Worm (Caenorhabditis elegans) whole organism, L2 larva: Measurements from ENCODE around the gene cht-1.

Experiments
- ceh-16 ChIP-seq: fragments of 150-350 bp; optimal IDR thresholded peaks from 2 replicates; lab custom pipeline; 2014; ENCODE audit warnings: missing biosample characterization, missing genetic modification characterization
- crh-2 ChIP-seq: sonication (generic microtip); optimal IDR thresholded peaks from 2 replicates; lab custom pipeline; 2017; ENCODE audit warnings: missing biosample characterization, missing genetic modification characterization
- elt-1 ChIP-seq: fragments of 150-350 bp; optimal IDR thresholded peaks from 2 replicates; lab custom pipeline; 2014; ENCODE audit warnings: missing biosample characterization, missing genetic modification characterization
- elt-3 ChIP-seq: sonication (generic microtip); optimal IDR thresholded peaks from 2 replicates; lab custom pipeline; 2017; ENCODE audit warnings: missing biosample characterization, missing genetic modification characterization
- fos-1 ChIP-seq: fragments of 150-350 bp; optimal IDR thresholded peaks from 2 replicates; lab custom pipeline; 2014; ENCODE audit warnings: missing biosample characterization, missing genetic modification characterization
- lin-11 ChIP-seq: fragments of 150-350 bp; sonication (generic microtip); optimal IDR thresholded peaks from 2 replicates; lab custom pipeline; 2014; ENCODE audit warnings: missing biosample characterization, missing genetic modification characterization, inconsistent platforms, mixed read lengths
- lin-13 ChIP-seq: fragments of 150-350 bp; optimal IDR thresholded peaks from 2 replicates; lab custom pipeline; 2014; ENCODE audit warnings: missing biosample characterization, missing genetic modification reagents, missing genetic modification characterization
- nhr-129 ChIP-seq: fragments of 150-350 bp; optimal IDR thresholded peaks from 2 replicates; lab custom pipeline; 2014; ENCODE audit warnings: missing biosample characterization, missing genetic modification characterization
- nhr-21 ChIP-seq: fragments of 150-350 bp; optimal IDR thresholded peaks from 2 replicates; lab custom pipeline; 2014; ENCODE audit warnings: missing biosample characterization, missing genetic modification characterization
- nhr-25 ChIP-seq: fragments of 150-350 bp; sonication (generic microtip); optimal IDR thresholded peaks from 3 replicates; lab custom pipeline; 2014; ENCODE audit warnings: missing biosample characterization, missing genetic modification characterization
- skn-1 ChIP-seq: sonication (generic microtip); optimal IDR thresholded peaks from 2 replicates; lab custom pipeline; 2017; ENCODE audit warnings: missing biosample characterization, missing genetic modification characterization
- sma-3 ChIP-seq: sonication (generic microtip); optimal IDR thresholded peaks from 2 replicates; lab custom pipeline; 2016; ENCODE audit warnings: missing genetic modification reagents, missing genetic modification characterization, missing compliant biosample characterization
- sma-9 ChIP-seq, 2 experiments: fragments of 150-350 bp in 1 of 2; sonication (generic microtip) in 1 of 2; optimal IDR thresholded peaks; 2 replicates each; lab custom pipeline; 2014 to 2016; ENCODE audit warnings: missing genetic modification characterization in 2 of 2, mild to moderate bottlenecking in 1 of 2, missing biosample characterization in 1 of 2, missing compliant biosample characterization in 1 of 2, missing genetic modification reagents in 1 of 2, moderate library complexity in 1 of 2
- unc-39 ChIP-seq: fragments of 150-350 bp; optimal IDR thresholded peaks from 2 replicates; lab custom pipeline; 2014; ENCODE audit warnings: missing biosample characterization, missing genetic modification characterization
- unc-55 ChIP-seq: fragments of 150-350 bp; sonication (generic microtip); optimal IDR thresholded peaks from 3 replicates; lab custom pipeline; 2014; ENCODE audit warnings: missing biosample characterization, missing genetic modification reagents, missing genetic modification characterization
- zag-1 ChIP-seq: fragments of 150-350 bp; optimal IDR thresholded peaks from 2 replicates; lab custom pipeline; 2014; ENCODE audit warnings: missing biosample characterization, missing genetic modification characterization
- ztf-4 ChIP-seq: fragments of 150-350 bp; optimal IDR thresholded peaks from 2 replicates; lab custom pipeline; 2014; ENCODE audit warnings: missing biosample characterization, missing genetic modification characterization

Gene cht-1

DNA sequence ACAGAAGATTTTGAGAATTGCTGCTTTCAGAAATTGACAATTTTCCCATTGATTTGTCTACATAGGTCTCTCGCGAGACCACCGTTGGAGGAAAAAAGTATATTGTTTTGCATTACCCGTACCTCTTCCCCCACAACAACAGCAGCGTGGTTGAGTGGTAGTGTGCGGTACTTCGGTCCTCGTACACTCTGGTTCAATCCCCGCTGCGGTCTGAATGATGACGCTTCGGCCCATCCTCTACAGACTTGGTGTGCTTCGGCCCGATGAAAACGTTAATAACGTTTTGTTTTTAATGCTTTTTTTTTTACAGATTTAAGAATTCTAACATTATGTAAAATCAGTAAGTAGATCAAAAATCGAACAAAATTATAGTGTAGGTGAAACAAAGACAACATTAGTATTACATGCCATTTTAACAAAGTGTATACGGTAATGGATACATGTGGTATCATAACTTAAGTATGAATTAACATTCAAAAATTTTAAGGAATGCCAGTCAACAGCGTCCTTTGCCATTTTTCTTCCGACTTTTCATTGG lies 51.8 kb downstream of the cht-1 start, which contains the start of gene ZK816.3:
Gene ZK816.3 (plus strand): TSS at position 488 of the 538 bp plus-strand sequence.
- no peak for TF ChIP-seq ceh-16
- no peak for TF ChIP-seq nhr-25
- no peak for TF ChIP-seq elt-1 (tag; lab: Kevin White, UChicago)
- TF ChIP-seq sma-3 (GFP tag; lab: Kevin White, UChicago), result peak; percentile 38
- no peak for TF ChIP-seq elt-3 (tag; lab: Kevin White, UChicago)
- peak; percentile 33 for TF ChIP-seq sma-9 (GFP tag; optimal IDR thresholded peaks at IDR 0.05; lab: Kevin White, UChicago)
- TF ChIP-seq sma-9 (tag; optimal IDR thresholded peaks at IDR 0.05; lab: Kevin White, UChicago), result no peak
- TF ChIP-seq ztf-4 (tag; lab: Kevin White, UChicago), result no peak
- peak; percentile 41 for TF ChIP-seq fos-1 (tag; lab: Kevin White, UChicago)
- TF ChIP-seq crh-2 (tag; lab: Kevin White, UChicago), result peak; percentile 12
- TF ChIP-seq lin-11 (tag; lab: Kevin White, UChicago), result peak; percentile 0
- TF ChIP-seq zag-1 (tag; lab: Kevin White, UChicago), result no peak
- no peak for TF ChIP-seq skn-1 (tag; lab: Kevin White, UChicago)
- peak; percentile 14 for TF ChIP-seq nhr-21 (tag; lab: Kevin White, UChicago)
- peak; percentile 56 for TF ChIP-seq nhr-129 (tag; lab: Kevin White, UChicago)
- TF ChIP-seq lin-13 (GFP tag; lab: Kevin White, UChicago), result peak; percentile 13
- no peak for TF ChIP-seq unc-39 (tag; lab: Kevin White, UChicago)
- peak; percentile 31 for TF ChIP-seq unc-55 (GFP tag; lab: Kevin White, UChicago)
